Fruit fly (Drosophila melanogaster) whole organism, pupa: ENCODE measurements around the gene CG6912.

ENCODE experiments used
- CG10348 ChIP-seq: fragments of 200-800 bp; sonication (Bioruptor generic); IDR thresholded peaks from 2 replicates; pipeline ENCODE4 v1.3.6; 2022; ENCODE audit warnings: missing biosample characterization, missing genetic modification characterization
- CG12605 ChIP-seq: fragments of 200-800 bp; sonication (Bioruptor generic); IDR thresholded peaks from 2 replicates; pipeline ENCODE4 v1.3.6; 2022; ENCODE audit warnings: missing biosample characterization, missing genetic modification characterization
- CG13204 ChIP-seq: fragments of 200-800 bp; sonication (Bioruptor generic); optimal IDR thresholded peaks from 2 replicates; lab custom pipeline; 2018; ENCODE audit warnings: missing biosample characterization, mild to moderate bottlenecking, missing genetic modification characterization, moderate library complexity
- CG14655 ChIP-seq: fragments of 200-800 bp; sonication (Bioruptor generic); optimal IDR thresholded peaks from 3 replicates; lab custom pipeline; 2017; ENCODE audit warnings: mild to moderate bottlenecking, missing biosample characterization, missing genetic modification reagents, missing genetic modification characterization
- CG15710 ChIP-seq: fragments of 200-800 bp; sonication (Bioruptor generic); optimal IDR thresholded peaks from 2 replicates; lab custom pipeline; 2018; ENCODE audit warnings: missing biosample characterization, mild to moderate bottlenecking, missing genetic modification characterization, moderate library complexity
- CG17806 ChIP-seq: fragments of 200-800 bp; sonication (Bioruptor generic); optimal IDR thresholded peaks from 2 replicates; lab custom pipeline; 2018; ENCODE audit warnings: missing biosample characterization, mild to moderate bottlenecking, missing genetic modification characterization, moderate library complexity
- CG32121 ChIP-seq: fragments of 200-800 bp; sonication (Bioruptor generic); IDR thresholded peaks from 2 replicates; pipeline ENCODE4 v1.3.6; 2022; ENCODE audit warnings: missing biosample characterization, missing genetic modification characterization
- CG34367 ChIP-seq: fragments of 200-800 bp; sonication (Bioruptor generic); optimal IDR thresholded peaks from 2 replicates; lab custom pipeline; 2018; ENCODE audit warnings: missing biosample characterization, mild to moderate bottlenecking, missing genetic modification characterization
- CG4496 ChIP-seq: fragments of 200-800 bp; sonication (Bioruptor generic); IDR thresholded peaks from 3 replicates; pipeline ENCODE4 v1.3.6; 2022; ENCODE audit warnings: missing biosample characterization, missing genetic modification characterization
- CG8159 ChIP-seq: fragments of 200-800 bp; sonication (Bioruptor generic); optimal IDR thresholded peaks from 3 replicates; lab custom pipeline; 2018; ENCODE audit warnings: missing biosample characterization, mild to moderate bottlenecking, missing genetic modification characterization, moderate library complexity
- CG8301 ChIP-seq: fragments of 200-800 bp; sonication (Bioruptor generic); optimal IDR thresholded peaks from 2 replicates; lab custom pipeline; 2018; ENCODE audit warnings: missing biosample characterization, mild to moderate bottlenecking, missing genetic modification characterization
- CG9948 ChIP-seq: fragments of 200-800 bp; sonication (Bioruptor generic); optimal IDR thresholded peaks from 2 replicates; lab custom pipeline; 2018; ENCODE audit warnings: missing biosample characterization, mild to moderate bottlenecking, missing genetic modification characterization, moderate library complexity
- D1 ChIP-seq: fragments of 200-800 bp; sonication (Bioruptor generic); optimal IDR thresholded peaks from 2 replicates; lab custom pipeline; 2018; ENCODE audit warnings: missing biosample characterization, mild to moderate bottlenecking, missing genetic modification characterization, moderate library complexity
- EcR ChIP-seq: fragments of 200-800 bp; sonication (Bioruptor generic); optimal IDR thresholded peaks from 3 replicates; lab custom pipeline; 2019; ENCODE audit warnings: missing biosample characterization, missing genetic modification characterization, mild to moderate bottlenecking, moderate library complexity, missing genetic modification reagents
- Ets98B ChIP-seq: fragments of 200-800 bp; sonication (Bioruptor generic); IDR thresholded peaks from 2 replicates; pipeline ENCODE4 v1.3.6; 2022; ENCODE audit warnings: missing biosample characterization, missing genetic modification characterization
- Pif1A ChIP-seq: fragments of 200-800 bp; sonication (Bioruptor generic); optimal IDR thresholded peaks from 3 replicates; lab custom pipeline; 2016; ENCODE audit warnings: missing biosample characterization, missing genetic modification characterization
- Pif1B ChIP-seq: fragments of 200-800 bp; sonication (Bioruptor generic); optimal IDR thresholded peaks from 3 replicates; lab custom pipeline; 2016; ENCODE audit warnings: missing biosample characterization, missing genetic modification characterization
- Snoo ChIP-seq: fragments of 200-800 bp; sonication (Bioruptor generic); optimal IDR thresholded peaks from 3 replicates; lab custom pipeline; 2017; ENCODE audit warnings: missing biosample characterization, mild to moderate bottlenecking, missing genetic modification characterization, inconsistent platforms
- fd96Ca ChIP-seq: fragments of 200-800 bp; sonication (Bioruptor generic); IDR thresholded peaks from 3 replicates; pipeline ENCODE4 v1.3.6; 2022; ENCODE audit warnings: missing biosample characterization, missing genetic modification characterization
- gl ChIP-seq: fragments of 200-800 bp; sonication (Bioruptor generic); optimal IDR thresholded peaks from 2 replicates; lab custom pipeline; 2018; ENCODE audit warnings: missing biosample characterization, mild to moderate bottlenecking, missing genetic modification characterization
- rn ChIP-seq: fragments of 200-800 bp; sonication (Bioruptor generic); IDR thresholded peaks from 2 replicates; pipeline ENCODE4 v1.3.6; 2022; ENCODE audit warnings: missing biosample characterization, missing genetic modification characterization

The CG6912 gene

dm6 chr3R:15091680-15092343, 45.0 kb downstream of the CG6912 start:
- peak; percentile 76 for TF ChIP-seq Ets98B (GFP tag; lab: Robert Waterston, UW)
- peak; percentile 84 for TF ChIP-seq CG12605 (GFP tag; lab: Robert Waterston, UW)
- no peak for TF ChIP-seq D1
- peak; percentile 61 for TF ChIP-seq Pif1B (GFP tag; lab: Kevin White, UChicago)
- no peak for TF ChIP-seq Snoo
- peak; percentile 56 for TF ChIP-seq CG34367 (tag; lab: Kevin White, UChicago)
- TF ChIP-seq CG32121 (GFP tag; lab: Robert Waterston, UW) = peak; percentile 72
- TF ChIP-seq CG8159 (tag; lab: Kevin White, UChicago) = peak; percentile 56
- peak; percentile 26; the same call in 1 of the 2 replicates for TF ChIP-seq rn (GFP tag; lab: Robert Waterston, UW)
- peak; percentile 85 for TF ChIP-seq CG4496
- TF ChIP-seq CG9948 = no peak
- peak; percentile 79 for TF ChIP-seq gl (tag; lab: Kevin White, UChicago)
- TF ChIP-seq CG17806 (tag; lab: Kevin White, UChicago) = peak; percentile 46
- peak; percentile 89 for TF ChIP-seq CG13204 (GFP tag; lab: Kevin White, UChicago)
- peak; percentile 64; the same call in 1 of the 3 replicates for TF ChIP-seq fd96Ca
- TF ChIP-seq CG10348 = no peak
- peak; percentile 41 for TF ChIP-seq CG8301 (tag; lab: Kevin White, UChicago)
- peak; percentile 42 for TF ChIP-seq Pif1A (GFP tag; lab: Kevin White, UChicago)
- peak; percentile 67 for TF ChIP-seq CG15710 (tag; lab: Kevin White, UChicago)
- TF ChIP-seq EcR (GFP tag; lab: Kevin White, UChicago) = peak; percentile 83
- peak; percentile 42 for TF ChIP-seq CG14655
- TF ChIP-seq, all 21 proteins: peak for 17

dm6 chr3R:15089922-15090261, 46.9 kb downstream of the CG6912 start:
- 0 out of 2 replicates have a peak, but pooled peaks have one; percentile 18 for TF ChIP-seq rn (GFP tag; lab: Robert Waterston, UW)
- peak; percentile 71 for TF ChIP-seq EcR (GFP tag; lab: Kevin White, UChicago)
- peak; percentile 10 for TF ChIP-seq gl (tag; lab: Kevin White, UChicago)
- TF ChIP-seq Snoo = peak; percentile 21
- peak; percentile 81 for TF ChIP-seq CG8159 (tag; lab: Kevin White, UChicago)
- peak; percentile 79 for TF ChIP-seq CG34367 (tag; lab: Kevin White, UChicago)
- TF ChIP-seq CG10348 = no peak
- peak; percentile 72 for TF ChIP-seq CG14655
- peak; percentile 36; the same call in 1 of the 2 replicates for TF ChIP-seq Ets98B (GFP tag; lab: Robert Waterston, UW)
- TF ChIP-seq CG17806 (tag; lab: Kevin White, UChicago) = peak; percentile 81
- peak; percentile 50 for TF ChIP-seq Pif1B (GFP tag; lab: Kevin White, UChicago)
- peak; percentile 82 for TF ChIP-seq CG15710 (tag; lab: Kevin White, UChicago)
- TF ChIP-seq CG13204 (GFP tag; lab: Kevin White, UChicago) = peak; percentile 48
- TF ChIP-seq CG8301 (tag; lab: Kevin White, UChicago) = peak; percentile 70
- TF ChIP-seq CG4496 = peak; percentile 66
- no peak; the same call in 2 of the 3 replicates for TF ChIP-seq fd96Ca
- no peak for TF ChIP-seq CG12605 (GFP tag; lab: Robert Waterston, UW)
- peak; percentile 80 for TF ChIP-seq CG9948
- no peak for TF ChIP-seq CG32121 (GFP tag; lab: Robert Waterston, UW)
- peak; percentile 61 for TF ChIP-seq D1
- peak; percentile 59 for TF ChIP-seq Pif1A (GFP tag; lab: Kevin White, UChicago)

- TF ChIP-seq CG4496 = peak; percentile 79
- no peak for TF ChIP-seq Snoo
- TF ChIP-seq EcR (GFP tag; lab: Kevin White, UChicago) = peak; percentile 77
- no peak for TF ChIP-seq CG14655
- peak; percentile 31 for TF ChIP-seq CG17806 (tag; lab: Kevin White, UChicago)
Measured at dm6 chr3R:15089250-15089921, 47.4 kb downstream of the CG6912 start.

dm6 chr3R:15088258-15088657, 48.5 kb downstream of the CG6912 start:
- TF ChIP-seq EcR (GFP tag; lab: Kevin White, UChicago) = peak; percentile 78
- no peak for TF ChIP-seq gl (tag; lab: Kevin White, UChicago)
- TF ChIP-seq Pif1A (GFP tag; lab: Kevin White, UChicago) = peak; percentile 3

dm6 chr3R:15087606-15088193, 49.1 kb downstream of the CG6912 start:
- TF ChIP-seq CG9948 = peak; percentile 24
- peak; percentile 40 for TF ChIP-seq CG14655
- TF ChIP-seq CG10348 = no peak
- TF ChIP-seq rn (GFP tag; lab: Robert Waterston, UW) = no peak
- TF ChIP-seq CG15710 (tag; lab: Kevin White, UChicago) = peak; percentile 35
- peak; percentile 42; the same call in 1 of the 3 replicates for TF ChIP-seq fd96Ca
- TF ChIP-seq CG8159 (tag; lab: Kevin White, UChicago) = peak; percentile 35
- TF ChIP-seq CG4496 = 0 out of 3 replicates have a peak, but pooled peaks have one; percentile 32
- peak; percentile 30 for TF ChIP-seq CG17806 (tag; lab: Kevin White, UChicago)
- no peak for TF ChIP-seq CG13204 (GFP tag; lab: Kevin White, UChicago)
- TF ChIP-seq Snoo = peak; percentile 42
- peak; percentile 35 for TF ChIP-seq CG34367 (tag; lab: Kevin White, UChicago)
- peak; percentile 14 for TF ChIP-seq CG8301 (tag; lab: Kevin White, UChicago)
- TF ChIP-seq CG32121 (GFP tag; lab: Robert Waterston, UW) = no peak
